Worm (Caenorhabditis elegans): Measurements from ENCODE around the gene madf-9.

- TF ChIP-seq fos-1 (tag; optimal IDR thresholded peaks at IDR 0.05), result no peak
- TF ChIP-seq jun-1 (tag; optimal IDR thresholded peaks at IDR 0.05), result no peak
- no peak for TF ChIP-seq ceh-28 (tag; optimal IDR thresholded peaks at IDR 0.05)
- no peak for TF ChIP-seq mdl-1 (tag; optimal IDR thresholded peaks at IDR 0.05)
- no peak for TF ChIP-seq unc-39 (tag; optimal IDR thresholded peaks at IDR 0.05)
Measured at ce11 chrIV:3654823-3655222, 17.9 kb downstream of the madf-9 start.
